Worm (Caenorhabditis elegans) whole organism, early embryonic: ENCODE data around the gene F53B2.8.

Experiments
- B0310.2 ChIP-seq: sonication (generic microtip); optimal IDR thresholded peaks from 2 replicates; lab custom pipeline; 2016; ENCODE audit warnings: mild to moderate bottlenecking, missing genetic modification characterization, missing compliant biosample characterization
- F13C5.2 ChIP-seq: sonication (generic microtip); optimal IDR thresholded peaks from 2 replicates; lab custom pipeline; 2017; ENCODE audit warnings: mild to moderate bottlenecking, missing genetic modification characterization, inconsistent platforms, missing compliant biosample characterization
- aly-1 ChIP-seq: sonication (generic microtip); optimal IDR thresholded peaks from 2 replicates; lab custom pipeline; 2016; ENCODE audit warnings: missing genetic modification characterization, missing compliant biosample characterization
- ama-1 ChIP-seq: fragments of 150-350 bp; optimal IDR thresholded peaks from 2 replicates; lab custom pipeline; 2014
- ceh-13 ChIP-seq: fragments of 200-800 bp; sonication (Bioruptor generic); optimal IDR thresholded peaks from 2 replicates; lab custom pipeline; 2018; ENCODE audit warnings: mild to moderate bottlenecking, missing genetic modification characterization, missing compliant biosample characterization
- ceh-36 ChIP-seq: sonication (generic microtip); optimal IDR thresholded peaks from 2 replicates; lab custom pipeline; 2016; ENCODE audit warnings: missing genetic modification characterization, inconsistent platforms, missing compliant biosample characterization
- ets-7 ChIP-seq: sonication (generic microtip); optimal IDR thresholded peaks from 2 replicates; lab custom pipeline; 2016; ENCODE audit warnings: missing genotype, missing genetic modification characterization, missing compliant biosample characterization
- flt-1 ChIP-seq: fragments of 200-800 bp; sonication (Bioruptor generic); IDR thresholded peaks from 2 replicates; pipeline ENCODE4 v1.3.6; 2022; ENCODE audit warnings: missing genetic modification characterization, missing compliant biosample characterization
- hmbx-1 ChIP-seq: sonication (generic microtip); optimal IDR thresholded peaks from 2 replicates; lab custom pipeline; 2016; ENCODE audit warnings: mild to moderate bottlenecking, missing genetic modification characterization, missing compliant biosample characterization
- hmg-4 ChIP-seq: fragments of 200-800 bp; sonication (Bioruptor generic); optimal IDR thresholded peaks from 2 replicates; lab custom pipeline; 2018; ENCODE audit warnings: mild to moderate bottlenecking, missing genetic modification characterization, missing compliant biosample characterization
- hnd-1 ChIP-seq: sonication (generic microtip); optimal IDR thresholded peaks from 2 replicates; lab custom pipeline; 2016; ENCODE audit warnings: missing genetic modification characterization, missing compliant biosample characterization
- pes-1 ChIP-seq: fragments of 200-800 bp; sonication (Bioruptor generic); IDR thresholded peaks from 2 replicates; pipeline ENCODE4 v1.3.6; 2022; ENCODE audit warnings: missing genetic modification reagents, missing genetic modification characterization, missing compliant biosample characterization
- scrt-1 ChIP-seq: fragments of 200-800 bp; sonication (Bioruptor generic); IDR thresholded peaks from 2 replicates; pipeline ENCODE4 v1.3.6; 2022; ENCODE audit warnings: missing genetic modification characterization, missing compliant biosample characterization
- sea-1 ChIP-seq: fragments of 200-800 bp; sonication (Bioruptor generic); conservative IDR thresholded peaks from 2 replicates; pipeline ENCODE4 v1.3.6; 2022; ENCODE audit warnings: missing genetic modification characterization, missing compliant biosample characterization
- tbx-11 ChIP-seq: fragments of 200-800 bp; sonication (Bioruptor generic); IDR thresholded peaks from 2 replicates; pipeline ENCODE4 v1.3.6; 2022; ENCODE audit warnings: missing genetic modification characterization, missing compliant biosample characterization
- tbx-37 ChIP-seq: fragments of 200-800 bp; sonication (Bioruptor generic); conservative IDR thresholded peaks from 2 replicates; pipeline ENCODE4 v1.3.6; 2022; ENCODE audit warnings: missing genetic modification reagents, missing genetic modification characterization, missing compliant biosample characterization
- tra-4 ChIP-seq: sonication (generic microtip); optimal IDR thresholded peaks from 2 replicates; lab custom pipeline; 2017; ENCODE audit warnings: missing genetic modification characterization, missing compliant biosample characterization

F53B2.8 gene

ce11 chrIV:12527217-12527616 is at the start of gene F53B2.8:
TSS of gene F53B2.8 (minus strand) at chrIV:12527396.
- TF ChIP-seq sea-1 (GFP tag; lab: Robert Waterston, UW) (no peak), tbx-11 (GFP tag; lab: Robert Waterston, UW) (no peak), tra-4 (tag; lab: Kevin White, UChicago) (no peak), scrt-1 (no peak), ama-1 (lab: Kevin White, UChicago) (no peak), tbx-37 (no peak), hmbx-1 (tag; lab: Kevin White, UChicago) (no peak), ceh-13 (GFP tag; lab: Kevin White, UChicago) (no peak), ets-7 (tag; lab: Kevin White, UChicago) (no peak), ceh-36 (tag; lab: Kevin White, UChicago) (no peak)

- no peak for TF ChIP-seq ets-7 (tag; lab: Kevin White, UChicago)
- no peak for TF ChIP-seq ama-1 (lab: Kevin White, UChicago)
- TF ChIP-seq tbx-37, result no peak
- no peak for TF ChIP-seq aly-1 (tag; lab: Kevin White, UChicago)
- TF ChIP-seq scrt-1, result no peak
- TF ChIP-seq pes-1, result no peak
- TF ChIP-seq tbx-11 (GFP tag; lab: Robert Waterston, UW), result no peak
- no peak for TF ChIP-seq hmbx-1 (tag; lab: Kevin White, UChicago)
- TF ChIP-seq tra-4 (tag; lab: Kevin White, UChicago), result no peak
- TF ChIP-seq hmg-4 (GFP tag; lab: Kevin White, UChicago), result no peak
- no peak for TF ChIP-seq F13C5.2
These were observed 47.1 kb upstream of the F53B2.8 start for ce11 chrIV:12574265-12574664.

- TF ChIP-seq tbx-11 (GFP tag; lab: Robert Waterston, UW), result no peak
- no peak for TF ChIP-seq ceh-13 (GFP tag; lab: Kevin White, UChicago)
- no peak for TF ChIP-seq F13C5.2
- no peak for TF ChIP-seq pes-1
- no peak for TF ChIP-seq ets-7 (tag; lab: Kevin White, UChicago)
- TF ChIP-seq tbx-37, result no peak
- TF ChIP-seq tra-4 (tag; lab: Kevin White, UChicago), result no peak
- no peak for TF ChIP-seq B0310.2
- TF ChIP-seq ceh-36 (tag; lab: Kevin White, UChicago), result no peak
- TF ChIP-seq scrt-1, result no peak
- TF ChIP-seq hmbx-1 (tag; lab: Kevin White, UChicago), result no peak
- no peak for TF ChIP-seq hnd-1
- TF ChIP-seq flt-1 (GFP tag; lab: Robert Waterston, UW), result no peak
- no peak for TF ChIP-seq ama-1 (lab: Kevin White, UChicago)
- TF ChIP-seq sea-1 (GFP tag; lab: Robert Waterston, UW), result no peak
- no peak for TF ChIP-seq hmg-4 (GFP tag; lab: Kevin White, UChicago)
- no peak for TF ChIP-seq aly-1 (tag; lab: Kevin White, UChicago)
These were observed 45.9 kb upstream of the F53B2.8 start, which contains the start of gene K08E7.5 for ce11 chrIV:12573068-12573467. TSS of gene K08E7.5 (plus strand) at chrIV:12573368.

ce11 chrIV:12571047-12571446 is 43.9 kb upstream of the F53B2.8 start, which contains the start of gene K08E7.4:
TSS of gene K08E7.4 (minus strand) at chrIV:12571147.
- no peak for TF ChIP-seq tbx-11 (GFP tag; lab: Robert Waterston, UW)
- TF ChIP-seq F13C5.2, result no peak

ce11 chrIV:12570546-12570945 is 43.4 kb upstream of the F53B2.8 start:
- TF ChIP-seq aly-1 (tag; lab: Kevin White, UChicago), result no peak

- TF ChIP-seq F13C5.2, result no peak
- no peak for TF ChIP-seq hnd-1
- no peak for TF ChIP-seq ets-7 (tag; lab: Kevin White, UChicago)
- no peak for TF ChIP-seq ama-1 (lab: Kevin White, UChicago)
- no peak for TF ChIP-seq flt-1 (GFP tag; lab: Robert Waterston, UW)
- TF ChIP-seq sea-1 (GFP tag; lab: Robert Waterston, UW), result no peak
- no peak for TF ChIP-seq tbx-11 (GFP tag; lab: Robert Waterston, UW)
These were observed 40.1 kb upstream of the F53B2.8 start, which contains the start of the genes hsb-1 and let-99 for ce11 chrIV:12567176-12567892. TSS of gene hsb-1 (minus strand) at chrIV:12567226. TSS of gene let-99 (plus strand) at chrIV:12567842.

- TF ChIP-seq hmg-4 (GFP tag; lab: Kevin White, UChicago) (no peak), aly-1 (tag; lab: Kevin White, UChicago) (no peak), B0310.2 (no peak), ceh-13 (GFP tag; lab: Kevin White, UChicago) (no peak), sea-1 (GFP tag; lab: Robert Waterston, UW) (no peak), tbx-37 (no peak), scrt-1 (no peak), tbx-11 (GFP tag; lab: Robert Waterston, UW) (no peak), ceh-36 (tag; lab: Kevin White, UChicago) (no peak), ama-1 (lab: Kevin White, UChicago) (no peak), hnd-1 (no peak), F13C5.2 (no peak), hmbx-1 (tag; lab: Kevin White, UChicago) (no peak)
These were observed 38.8 kb upstream of the F53B2.8 start, which contains the start of gene eak-7 for ce11 chrIV:12565933-12566540. TSS of gene eak-7 (minus strand) at chrIV:12565983.

ce11 chrIV:12560568-12560967 is 33.4 kb upstream of the F53B2.8 start, which contains the start of gene snb-7:
TSS of gene snb-7 (plus strand) at chrIV:12560868.
- no peak for TF ChIP-seq tbx-37
- no peak for TF ChIP-seq aly-1 (tag; lab: Kevin White, UChicago)
- TF ChIP-seq hmbx-1 (tag; lab: Kevin White, UChicago), result no peak
- TF ChIP-seq hnd-1, result no peak
- no peak for TF ChIP-seq sea-1 (GFP tag; lab: Robert Waterston, UW)
- TF ChIP-seq scrt-1, result no peak
- TF ChIP-seq ceh-13 (GFP tag; lab: Kevin White, UChicago), result no peak
- no peak for TF ChIP-seq ceh-36 (tag; lab: Kevin White, UChicago)
- TF ChIP-seq B0310.2, result no peak
- TF ChIP-seq pes-1, result no peak
- no peak for TF ChIP-seq ama-1 (lab: Kevin White, UChicago)
